Worm (Caenorhabditis elegans) whole organism, L4/young adult: Measurements from ENCODE around the gene F56D6.11.

ENCODE experiments used
- W03F9.2 ChIP-seq: fragments of 150-350 bp; optimal IDR thresholded peaks from 2 replicates; lab custom pipeline; 2014; ENCODE audit warnings: missing biosample characterization, missing genetic modification characterization
- dao-5 ChIP-seq: sonication (generic microtip); optimal IDR thresholded peaks from 2 replicates; lab custom pipeline; 2016; ENCODE audit warnings: missing genotype, missing genetic modification characterization, moderate library complexity, missing compliant biosample characterization
- him-1 ChIP-seq: sonication (generic microtip); optimal IDR thresholded peaks from 2 replicates; lab custom pipeline; 2016; ENCODE audit warnings: missing genotype, missing genetic modification reagents, missing genetic modification characterization, missing compliant biosample characterization

DNA sequence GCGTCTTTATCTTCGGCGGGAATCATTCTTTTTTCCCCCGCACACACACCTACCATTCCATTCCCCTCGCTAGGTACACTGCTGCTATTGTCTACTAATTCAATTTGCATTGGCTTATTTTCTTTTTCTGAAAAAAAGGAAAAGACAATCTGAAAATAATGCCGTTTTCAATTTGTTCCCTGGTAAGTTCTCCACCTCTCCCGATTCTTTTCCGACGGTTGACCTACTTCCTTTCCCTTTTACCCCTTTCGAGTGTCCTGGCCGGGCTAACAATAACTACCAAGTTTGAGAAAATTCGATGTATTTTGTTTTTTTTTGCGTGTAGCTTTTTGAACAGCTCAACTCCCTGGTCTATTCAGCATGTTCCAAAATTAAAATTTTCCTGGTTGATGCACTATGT is 39.0 kb downstream of the F56D6.11 start, which contains the start of gene F37C4.4:
- TF ChIP-seq him-1 (tag; lab: Kevin White, UChicago) (no peak), W03F9.2 (tag; lab: Kevin White, UChicago) (no peak), dao-5 (tag; lab: Kevin White, UChicago) (no peak)
